Fruit fly (Drosophila melanogaster) whole organism, wandering third instar larva: ENCODE measurements around the gene CG13931.

Experiments
- Abd-B ChIP-seq: fragments of >200 bp; optimal IDR thresholded peaks from 2 replicates; lab custom pipeline; 2017; ENCODE audit warnings: missing biosample characterization, missing genetic modification characterization
- CG32264 ChIP-seq: fragments of 200-800 bp; sonication (Bioruptor generic); optimal IDR thresholded peaks from 2 replicates; lab custom pipeline; 2016; ENCODE audit warnings: missing biosample characterization, missing genetic modification characterization
- CG9705 ChIP-seq: fragments of 200-800 bp; sonication (Bioruptor generic); optimal IDR thresholded peaks from 2 replicates; lab custom pipeline; 2018; ENCODE audit warnings: missing biosample characterization, mild to moderate bottlenecking, missing genetic modification characterization
- CrebA ChIP-seq: fragments of 200-800 bp; sonication (Bioruptor generic); optimal IDR thresholded peaks from 2 replicates; lab custom pipeline; 2016; ENCODE audit warnings: missing biosample characterization, mild to moderate bottlenecking, missing genetic modification characterization, borderline replicate concordance
- Dif ChIP-seq: fragments of 200-275, 200-300 bp; sonication (Bioruptor generic); optimal IDR thresholded peaks from 2 replicates; lab custom pipeline; 2018; ENCODE audit warnings: missing biosample characterization, missing genetic modification characterization; ENCODE audit not compliant: partially characterized antibody
- GATAd ChIP-seq: sonication (Bioruptor generic); optimal IDR thresholded peaks from 2 replicates; lab custom pipeline; 2016; ENCODE audit warnings: missing biosample characterization, missing genetic modification characterization
- HLH106 ChIP-seq: fragments of 200-800 bp; optimal IDR thresholded peaks from 3 replicates; lab custom pipeline; 2019; ENCODE audit warnings: missing biosample characterization, mild to moderate bottlenecking, missing genetic modification characterization, moderate library complexity
- Mio ChIP-seq: sonication (Bioruptor generic); optimal IDR thresholded peaks from 2 replicates; lab custom pipeline; 2016; ENCODE audit warnings: missing biosample characterization, missing genetic modification characterization
- Myc ChIP-seq: fragments of >200 bp; optimal IDR thresholded peaks from 2 replicates; lab custom pipeline; 2017
- N ChIP-seq: fragments of >200 bp; optimal IDR thresholded peaks from 2 replicates; lab custom pipeline; 2018; ENCODE audit warnings: missing biosample characterization, missing external identifiers, missing genetic modification characterization
- OdsH ChIP-seq: fragments of 200-800 bp; sonication (Bioruptor generic); optimal IDR thresholded peaks from 2 replicates; lab custom pipeline; 2016; ENCODE audit warnings: missing biosample characterization, mild to moderate bottlenecking, missing genetic modification characterization
- Rel ChIP-seq, 2 experiments: fragments of 200-800 bp; sonication (Bioruptor generic) in 1 of 2; optimal IDR thresholded peaks; 2 replicates in 1 of 2; 3 replicates in 1 of 2; lab custom pipeline; 2016 to 2019; ENCODE audit warnings: mild to moderate bottlenecking in 2 of 2, missing biosample characterization in 2 of 2, missing genetic modification characterization in 2 of 2, moderate library complexity in 1 of 2
- Sp1 ChIP-seq: fragments of 200-800 bp; sonication (Bioruptor generic); optimal IDR thresholded peaks from 3 replicates; lab custom pipeline; 2019; ENCODE audit warnings: missing biosample characterization, mild to moderate bottlenecking, missing genetic modification characterization, moderate library complexity
- Vsx2 ChIP-seq: fragments of 200-300, 225-300 bp; sonication (Bioruptor generic); optimal IDR thresholded peaks from 2 replicates; lab custom pipeline; 2018; ENCODE audit warnings: missing biosample characterization, missing genetic modification characterization; ENCODE audit not compliant: partially characterized antibody
- brk ChIP-seq: fragments of 200-800 bp; sonication (Bioruptor generic); optimal IDR thresholded peaks from 2 replicates; lab custom pipeline; 2016; ENCODE audit warnings: missing biosample characterization, mild to moderate bottlenecking, missing genetic modification characterization
- dl ChIP-seq, 2 experiments: fragments of 175-275, 200-275 bp in 1 of 2; fragments of 200-275 bp in 1 of 2; sonication (Bioruptor generic); optimal IDR thresholded peaks; lab custom pipeline; 2018; ENCODE audit warnings: mild to moderate bottlenecking in 2 of 2, missing biosample characterization in 2 of 2, missing genetic modification characterization in 2 of 2, moderate library complexity in 2 of 2; ENCODE audit not compliant: partially characterized antibody in 2 of 2, insufficient read depth in 1 of 2
- dmrt93B ChIP-seq: fragments of 200-800 bp; sonication (Bioruptor generic); optimal IDR thresholded peaks from 2 replicates; lab custom pipeline; 2018; ENCODE audit warnings: missing biosample characterization, mild to moderate bottlenecking, missing genetic modification characterization
- dsf ChIP-seq: sonication (Bioruptor generic); optimal IDR thresholded peaks from 2 replicates; lab custom pipeline; 2016; ENCODE audit warnings: missing biosample characterization, missing genetic modification characterization, borderline replicate concordance
- ey ChIP-seq: fragments of 200-800 bp; sonication (Bioruptor generic); optimal IDR thresholded peaks from 2 replicates; lab custom pipeline; 2016; ENCODE audit warnings: missing biosample characterization, missing genetic modification characterization
- foxo ChIP-seq, 2 experiments: fragments of 200-800 bp; sonication (Bioruptor generic); optimal IDR thresholded peaks; 2 replicates in 1 of 2; 3 replicates in 1 of 2; lab custom pipeline; 2016 to 2017; ENCODE audit warnings: missing biosample characterization in 2 of 2, missing genetic modification characterization in 2 of 2
- fru ChIP-seq: fragments of 200-800 bp; sonication (Bioruptor generic); optimal IDR thresholded peaks from 3 replicates; lab custom pipeline; 2016; ENCODE audit warnings: missing biosample characterization, mild to moderate bottlenecking, missing genetic modification characterization
- h ChIP-seq: fragments of 200-800 bp; sonication (Bioruptor generic); optimal IDR thresholded peaks from 3 replicates; lab custom pipeline; 2016; ENCODE audit warnings: missing biosample characterization, mild to moderate bottlenecking, missing genetic modification characterization
- jim ChIP-seq: fragments of 175-275, 200-325 bp; sonication (Bioruptor generic); optimal IDR thresholded peaks from 2 replicates; lab custom pipeline; 2016; ENCODE audit warnings: missing biosample characterization, mild to moderate bottlenecking, missing genetic modification characterization
- lola ChIP-seq: fragments of >200 bp; optimal IDR thresholded peaks from 2 replicates; lab custom pipeline; 2017; ENCODE audit warnings: missing biosample characterization, missing genetic modification characterization
- pan ChIP-seq: fragments of >200 bp; optimal IDR thresholded peaks from 2 replicates; lab custom pipeline; 2017
- psq ChIP-seq: fragments of 200-800 bp; sonication (Bioruptor generic); optimal IDR thresholded peaks from 3 replicates; lab custom pipeline; 2017; ENCODE audit warnings: missing biosample characterization, mild to moderate bottlenecking, missing genetic modification characterization, moderate library complexity
- rgr ChIP-seq: fragments of 200-800 bp; sonication (Bioruptor generic); optimal IDR thresholded peaks from 3 replicates; lab custom pipeline; 2016; ENCODE audit warnings: missing biosample characterization, mild to moderate bottlenecking, missing genetic modification characterization
- sage ChIP-seq: fragments of 200-800 bp; sonication (Bioruptor generic); optimal IDR thresholded peaks from 2 replicates; lab custom pipeline; 2016; ENCODE audit warnings: missing biosample characterization, mild to moderate bottlenecking, missing genetic modification characterization
- sv ChIP-seq: fragments of 200-800 bp; sonication (Bioruptor generic); optimal IDR thresholded peaks from 3 replicates; lab custom pipeline; 2016; ENCODE audit warnings: missing biosample characterization, missing genetic modification characterization
- usp ChIP-seq: fragments of >200 bp; optimal IDR thresholded peaks from 2 replicates; lab custom pipeline; 2017; ENCODE audit warnings: missing biosample characterization, missing genetic modification characterization
- woc ChIP-seq: sonication (Bioruptor generic); optimal IDR thresholded peaks from 2 replicates; lab custom pipeline; 2016; ENCODE audit warnings: missing biosample characterization, mild to moderate bottlenecking, missing genetic modification characterization

The CG13931 gene

DNA sequence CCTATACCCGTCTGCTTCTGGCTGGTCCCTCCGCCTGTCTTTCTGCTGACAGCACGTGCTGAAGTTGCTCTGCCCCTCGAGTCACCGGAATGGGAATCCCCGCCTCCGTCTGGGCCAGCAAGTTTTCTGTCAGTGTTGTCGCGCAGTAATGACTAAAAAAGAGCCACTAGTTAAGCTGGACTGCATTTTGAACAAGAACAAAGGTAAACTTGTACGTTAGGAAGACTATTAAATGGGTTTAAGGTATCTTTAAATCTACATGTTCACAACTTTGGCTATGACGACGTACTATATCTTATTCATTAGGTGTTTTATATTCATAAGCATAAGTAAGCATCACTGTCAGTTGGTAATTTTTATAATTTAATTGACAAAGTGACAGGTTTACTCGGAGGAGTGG lies 22.8 kb downstream of the CG13931 start:
- TF ChIP-seq fru (GFP tag; lab: Kevin White, UChicago): peak; percentile 1
- TF ChIP-seq foxo (GFP tag; optimal IDR thresholded peaks at IDR 0.05; lab: Kevin White, UChicago): peak in 1 of 2 experiments; percentile 0
- no peak for TF ChIP-seq brk (GFP tag; lab: Kevin White, UChicago)
- peak; percentile 11 for TF ChIP-seq h (GFP tag; lab: Kevin White, UChicago)
- peak; percentile 11 for TF ChIP-seq HLH106 (tag; lab: Kevin White, UChicago)
- TF ChIP-seq Abd-B: no peak
- TF ChIP-seq Rel (GFP tag; optimal IDR thresholded peaks at IDR 0.05; lab: Kevin White, UChicago): no peak
- TF ChIP-seq Rel (tag; optimal IDR thresholded peaks at IDR 0.05; lab: Kevin White, UChicago): peak; percentile 71
- TF ChIP-seq CG32264 (GFP tag; lab: Kevin White, UChicago): no peak
- TF ChIP-seq N (GFP tag; lab: Kevin White, UChicago): no peak
- no peak for TF ChIP-seq jim
- TF ChIP-seq sage (GFP tag; lab: Kevin White, UChicago): no peak
- TF ChIP-seq Vsx2: no peak
- TF ChIP-seq woc (GFP tag; lab: Kevin White, UChicago): peak; percentile 20
- TF ChIP-seq, all 38 proteins: peak for 6

DNA sequence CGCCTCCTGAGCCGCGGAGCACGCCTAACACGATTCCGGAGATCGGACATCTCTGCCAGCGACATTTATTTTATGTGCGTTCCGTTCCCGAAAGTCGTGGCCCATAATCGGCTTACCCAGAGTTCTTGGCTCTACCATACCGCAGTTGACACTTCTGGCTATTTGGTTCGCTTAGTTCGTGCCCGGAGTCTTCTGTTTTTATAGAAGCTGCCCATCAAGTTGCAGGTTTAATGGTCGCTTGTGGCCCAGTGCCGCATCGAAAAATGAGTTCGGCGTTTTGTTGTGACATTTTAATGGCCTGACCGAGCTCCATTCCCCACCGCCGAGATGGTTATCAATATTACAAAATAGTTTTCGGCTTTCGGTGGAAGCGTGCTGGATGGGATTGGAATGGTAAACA lies 26.0 kb downstream of the CG13931 start:
- TF ChIP-seq fru (GFP tag; lab: Kevin White, UChicago) (no peak), Dif (no peak), dsf (GFP tag; lab: Kevin White, UChicago) (no peak), usp (no peak), dl (GFP tag; optimal IDR thresholded peaks at IDR 0.05; lab: Kevin White, UChicago; ENCODE audit: insufficient read depth in 1 of 2, partially characterized antibody in 2 of 2) (no peak), CG32264 (GFP tag; lab: Kevin White, UChicago) (no peak), sage (GFP tag; lab: Kevin White, UChicago) (no peak), N (GFP tag; lab: Kevin White, UChicago) (no peak), lola (GFP tag; lab: Kevin White, UChicago) (no peak), sv (no peak), Mio (GFP tag; lab: Kevin White, UChicago) (no peak), jim (no peak), Myc (lab: Kevin White, UChicago) (no peak), Vsx2 (no peak), CrebA (no peak), psq (no peak), GATAd (GFP tag; lab: Kevin White, UChicago) (no peak), pan (lab: Kevin White, UChicago) (no peak), rgr (GFP tag; lab: Kevin White, UChicago) (no peak), CG9705 (GFP tag; lab: Kevin White, UChicago) (no peak)

DNA sequence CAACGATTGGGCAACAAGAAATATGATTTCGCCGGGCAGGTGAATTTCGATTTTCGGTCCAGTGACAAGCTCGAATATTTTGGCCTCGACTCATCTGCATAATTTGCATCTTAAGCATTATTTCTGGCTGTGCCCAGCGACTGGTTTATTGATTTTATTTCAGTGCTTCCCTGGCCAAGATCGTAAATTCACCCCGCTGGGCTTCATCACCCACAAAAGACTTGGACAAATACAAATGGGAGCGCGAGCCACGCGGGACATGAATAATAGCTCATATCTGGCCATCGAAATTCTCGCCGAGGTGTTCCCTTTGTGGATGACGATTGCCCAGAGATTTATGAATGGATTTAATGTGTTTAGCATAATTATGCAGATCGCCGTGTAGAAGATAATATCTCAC lies 27.0 kb downstream of the CG13931 start:
- no peak for TF ChIP-seq Dif
- no peak for TF ChIP-seq GATAd (GFP tag; lab: Kevin White, UChicago)
- TF ChIP-seq Abd-B: no peak

DNA sequence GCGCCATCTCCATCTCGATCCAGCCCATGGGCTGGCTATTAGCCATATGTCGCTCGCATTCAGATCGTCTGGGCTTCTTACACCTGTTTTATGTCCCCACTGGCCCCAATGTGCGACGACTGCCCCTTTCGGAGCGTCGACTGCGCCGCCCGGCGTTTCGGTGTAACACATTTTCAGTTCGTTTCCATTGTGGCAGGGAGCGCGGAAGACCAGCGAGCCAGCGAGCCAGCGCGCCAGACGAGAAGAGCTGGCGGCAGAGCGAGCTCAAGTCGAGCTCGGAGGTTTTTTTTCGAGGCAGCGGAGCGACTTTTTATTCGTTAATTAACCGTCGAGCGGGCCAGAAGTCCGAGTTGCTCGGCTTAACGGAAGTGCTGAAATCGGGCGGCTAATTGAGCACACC lies 27.8 kb downstream of the CG13931 start, which contains the start of gene CG7991:
Gene CG7991, plus strand, starts transcription at position 329 of the 400 bp plus-strand sequence.
- TF ChIP-seq dl (GFP tag; optimal IDR thresholded peaks at IDR 0.05; lab: Kevin White, UChicago; ENCODE audit: insufficient read depth in 1 of 2, partially characterized antibody in 2 of 2) (no peak), fru (GFP tag; lab: Kevin White, UChicago) (no peak), Mio (GFP tag; lab: Kevin White, UChicago) (no peak), pan (lab: Kevin White, UChicago) (no peak), N (GFP tag; lab: Kevin White, UChicago) (no peak), Rel (GFP tag; optimal IDR thresholded peaks at IDR 0.05; lab: Kevin White, UChicago) (no peak), Rel (tag; optimal IDR thresholded peaks at IDR 0.05; lab: Kevin White, UChicago) (no peak), dsf (GFP tag; lab: Kevin White, UChicago) (no peak), ey (no peak), rgr (GFP tag; lab: Kevin White, UChicago) (no peak), GATAd (GFP tag; lab: Kevin White, UChicago) (no peak), Abd-B (no peak), sv (no peak), CrebA (no peak), OdsH (no peak), Sp1 (no peak), CG32264 (GFP tag; lab: Kevin White, UChicago) (no peak), Dif (no peak), brk (GFP tag; lab: Kevin White, UChicago) (no peak)

DNA sequence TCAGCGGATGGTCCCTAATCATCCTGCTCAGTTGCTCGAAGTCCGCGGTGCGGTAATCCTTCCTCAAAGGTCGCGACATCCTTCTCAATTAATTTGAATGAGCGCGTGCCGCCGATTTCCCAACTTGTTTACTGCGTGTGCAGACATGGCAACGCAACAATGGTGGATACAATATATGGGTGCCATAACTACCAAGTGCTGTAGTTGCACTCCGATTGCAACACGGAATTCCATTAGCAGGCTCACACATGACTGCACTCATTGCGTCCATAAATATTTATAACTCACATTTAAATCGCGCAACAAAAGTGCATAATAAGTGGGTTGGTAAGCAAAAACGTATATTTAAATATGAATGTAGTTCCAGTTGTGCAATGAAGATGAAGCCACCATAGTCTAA lies 29.6 kb downstream of the CG13931 start, which contains the start of gene CG13930:
Gene CG13930, minus strand, starts transcription at position 101 of the 400 bp plus-strand sequence.
- TF ChIP-seq dmrt93B (GFP tag; lab: Kevin White, UChicago): no peak
- TF ChIP-seq dl (GFP tag; optimal IDR thresholded peaks at IDR 0.05; lab: Kevin White, UChicago; ENCODE audit: insufficient read depth in 1 of 2, partially characterized antibody in 2 of 2): no peak
- TF ChIP-seq rgr (GFP tag; lab: Kevin White, UChicago): no peak
- TF ChIP-seq sv: no peak
- TF ChIP-seq jim: no peak
- TF ChIP-seq h (GFP tag; lab: Kevin White, UChicago): no peak
- no peak for TF ChIP-seq N (GFP tag; lab: Kevin White, UChicago)
- no peak for TF ChIP-seq dsf (GFP tag; lab: Kevin White, UChicago)
